Worm (Caenorhabditis elegans) whole organism, L3 larva: Measurements from ENCODE around the gene srh-104.

Experiments used
- ZK546.5 ChIP-seq: sonication (generic microtip); optimal IDR thresholded peaks from 2 replicates; lab custom pipeline; 2017; ENCODE audit warnings: missing biosample characterization, missing genetic modification characterization
- ama-1 ChIP-seq: fragments of 150-350 bp; optimal IDR thresholded peaks from 2 replicates; lab custom pipeline; 2018
- elt-3 ChIP-seq, 3 experiments: fragments of 150-350 bp in 1 of 3; sonication (generic microtip) in 2 of 3; optimal IDR thresholded peaks; 2 replicates in 2 of 3; 4 replicates in 1 of 3; lab custom pipeline; 2014 to 2017; ENCODE audit warnings: missing biosample characterization in 3 of 3, missing genetic modification characterization in 3 of 3
- eor-1 ChIP-seq, 2 experiments: fragments of 150-350 bp; optimal IDR thresholded peaks; 2 replicates each; lab custom pipeline; 2014 to 2018; ENCODE audit warnings: missing biosample characterization in 2 of 2, missing genetic modification characterization in 2 of 2
- fkh-10 ChIP-seq: sonication (generic microtip); optimal IDR thresholded peaks from 2 replicates; lab custom pipeline; 2017; ENCODE audit warnings: missing biosample characterization, missing genetic modification reagents, missing genetic modification characterization
- lsy-12 ChIP-seq: sonication (generic microtip); optimal IDR thresholded peaks from 2 replicates; lab custom pipeline; 2016; ENCODE audit warnings: mild to moderate bottlenecking, missing genetic modification characterization, missing compliant biosample characterization
- mml-1 ChIP-seq: fragments of 150-350 bp; sonication (generic microtip); optimal IDR thresholded peaks from 3 replicates; lab custom pipeline; 2014; ENCODE audit warnings: missing biosample characterization, missing genetic modification characterization
- nhr-12 ChIP-seq: fragments of 150-350 bp; optimal IDR thresholded peaks from 2 replicates; lab custom pipeline; 2014; ENCODE audit warnings: missing biosample characterization, missing genetic modification characterization
- nhr-77 ChIP-seq: fragments of 150-350 bp; optimal IDR thresholded peaks from 2 replicates; lab custom pipeline; 2014; ENCODE audit warnings: missing biosample characterization, missing genetic modification characterization
- pha-4 ChIP-seq: fragments of 150-350 bp; optimal IDR thresholded peaks from 2 replicates; lab custom pipeline; 2014; ENCODE audit warnings: missing biosample characterization, missing genetic modification reagents, missing genetic modification characterization
- unc-39 ChIP-seq: sonication (generic microtip); optimal IDR thresholded peaks from 4 replicates; lab custom pipeline; 2017; ENCODE audit warnings: missing biosample characterization, missing genetic modification characterization
- unc-62 ChIP-seq: fragments of 150-350 bp; sonication (generic microtip); optimal IDR thresholded peaks from 4 replicates; lab custom pipeline; 2014; ENCODE audit warnings: missing biosample characterization, missing genetic modification reagents, missing genetic modification characterization
- ztf-11 ChIP-seq: fragments of 150-350 bp; optimal IDR thresholded peaks from 2 replicates; lab custom pipeline; 2014; ENCODE audit warnings: missing biosample characterization, missing genetic modification characterization

DNA sequence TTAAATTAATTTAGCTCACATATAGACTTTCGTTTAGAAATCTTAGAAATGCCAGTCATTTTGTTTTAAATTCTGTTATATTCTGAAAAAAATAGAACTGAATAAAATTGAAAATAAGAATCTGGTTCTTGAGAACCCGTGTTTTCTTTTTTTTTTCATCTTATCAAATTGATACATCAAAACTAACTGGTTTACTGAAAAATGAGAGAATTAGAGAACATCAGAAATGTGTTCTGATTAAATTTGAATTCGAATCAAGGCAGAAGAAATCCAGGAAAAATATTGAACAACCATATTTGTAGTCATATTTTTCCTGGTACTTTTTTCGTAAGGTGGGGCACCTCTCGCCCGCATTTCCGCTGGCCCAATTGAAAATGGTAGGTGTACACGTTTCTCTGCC, 25.5 kb downstream of the srh-104 start, which contains the start of gene F11A5.15:
- no peak for TF ChIP-seq fkh-10 (GFP tag; lab: Kevin White, UChicago)
- TF ChIP-seq ztf-11 (tag; lab: Kevin White, UChicago) = no peak
- TF ChIP-seq ama-1 (lab: Kevin White, UChicago) = no peak
- no peak for TF ChIP-seq nhr-12 (tag; lab: Kevin White, UChicago)
- no peak for TF ChIP-seq elt-3 (tag; optimal IDR thresholded peaks at IDR 0.05; lab: Kevin White, UChicago)
- TF ChIP-seq eor-1 (tag; optimal IDR thresholded peaks at IDR 0.05; lab: Kevin White, UChicago) = no peak
- no peak for TF ChIP-seq lsy-12
- TF ChIP-seq unc-39 (tag; lab: Kevin White, UChicago) = no peak
- TF ChIP-seq unc-62 (GFP tag; lab: Kevin White, UChicago) = no peak
- TF ChIP-seq nhr-77 = no peak
- TF ChIP-seq pha-4 (tag; lab: Kevin White, UChicago) = no peak
- no peak for TF ChIP-seq ZK546.5 (tag; lab: Kevin White, UChicago)
- TF ChIP-seq mml-1 (tag; lab: Kevin White, UChicago) = no peak
